Fruit fly (Drosophila melanogaster): Measurements from ENCODE around the gene Npc2e.

DNA sequence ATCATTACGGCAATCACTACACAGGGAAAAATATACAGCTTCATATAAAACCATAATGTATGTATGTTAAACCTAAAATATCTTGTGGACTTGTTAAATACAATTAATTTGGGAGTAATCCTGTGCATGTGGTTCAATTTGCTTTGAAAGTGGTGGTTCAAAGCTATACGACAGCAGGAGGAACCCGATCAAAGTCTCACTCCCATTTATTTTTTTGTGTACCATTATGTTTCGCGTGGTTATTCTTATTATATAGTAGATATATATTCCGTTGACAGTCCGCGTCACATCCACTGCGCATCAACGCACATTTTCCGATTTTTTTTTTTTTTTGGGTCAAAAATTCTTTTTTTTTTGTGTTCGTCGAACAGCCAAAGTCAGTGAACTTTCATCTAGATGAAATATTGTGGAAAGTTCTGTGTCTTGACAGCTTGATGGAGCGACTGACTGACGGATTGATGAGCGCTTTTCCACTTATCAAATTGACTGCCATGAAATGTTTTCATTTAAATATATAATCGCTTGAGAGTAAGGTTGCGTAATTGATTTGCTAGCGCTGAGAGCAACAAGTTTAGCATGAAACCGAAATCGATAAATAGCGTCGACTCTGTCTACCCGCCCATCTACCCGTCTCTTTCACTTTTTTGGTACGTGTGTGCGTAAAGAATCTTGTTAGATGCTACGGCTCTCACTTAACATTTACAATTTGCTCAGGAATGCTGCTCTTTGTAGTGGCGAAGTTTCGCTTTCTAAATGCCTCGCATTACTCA, 20.0 kb upstream of the Npc2e start:
- TF ChIP-seq CG1620 (GFP tag; optimal IDR thresholded peaks at IDR 0.05): no peak
- no peak for TF ChIP-seq tj (GFP tag; optimal IDR thresholded peaks at IDR 0.05)
- no peak for TF ChIP-seq ovo (GFP tag; optimal IDR thresholded peaks at IDR 0.05)
- TF ChIP-seq kay (GFP tag; ENCODE audit: borderline replicate concordance): no peak
- TF ChIP-seq cnc (optimal IDR thresholded peaks at IDR 0.05): no peak
- no peak for TF ChIP-seq CG12768 (GFP tag; optimal IDR thresholded peaks at IDR 0.05)
- TF ChIP-seq CG5204 (GFP tag; optimal IDR thresholded peaks at IDR 0.05): no peak
- no peak for TF ChIP-seq CG14711 (tag; optimal IDR thresholded peaks at IDR 0.05)
- no peak for TF ChIP-seq pad (GFP tag; optimal IDR thresholded peaks at IDR 0.05)
